Fruit fly (Drosophila melanogaster) whole organism, embryonic: ENCODE measurements around the gene LysRS.
A peak's percentile ranks its signal among the peaks of the same experiment; 100 is the strongest.

Experiments used
- Bgb ChIP-seq: fragments of 200-800 bp; sonication (Bioruptor generic); IDR thresholded peaks from 2 replicates; pipeline ENCODE4 v1.3.6; 2022; ENCODE audit warnings: missing biosample characterization, missing genetic modification characterization; ENCODE audit not compliant: partially characterized antibody
- CG10209 ChIP-seq: fragments of 200-800 bp; sonication (Bioruptor generic); optimal IDR thresholded peaks from 3 replicates; lab custom pipeline; 2017; ENCODE audit warnings: missing biosample characterization, mild to moderate bottlenecking, missing genetic modification characterization, missing genetic modification reagents
- CG13424 ChIP-seq: fragments of 200-800 bp; sonication (Bioruptor generic); optimal IDR thresholded peaks from 2 replicates; lab custom pipeline; 2019; ENCODE audit warnings: missing biosample characterization, mild to moderate bottlenecking, missing genetic modification characterization, moderate library complexity
- CG15479 ChIP-seq: fragments of 200-800 bp; sonication (Bioruptor generic); optimal IDR thresholded peaks from 3 replicates; lab custom pipeline; 2019; ENCODE audit warnings: missing biosample characterization, mild to moderate bottlenecking, missing genetic modification characterization, moderate library complexity
- CG1647 ChIP-seq: fragments of 200-800 bp; sonication (Bioruptor generic); optimal IDR thresholded peaks from 3 replicates; lab custom pipeline; 2016; ENCODE audit warnings: missing biosample characterization, missing genetic modification characterization
- CG1792 ChIP-seq: fragments of 200-800 bp; sonication (Bioruptor generic); optimal IDR thresholded peaks from 2 replicates; lab custom pipeline; 2016; ENCODE audit warnings: missing biosample characterization, missing genetic modification characterization
- CG18476 ChIP-seq: fragments of 200-800 bp; sonication (Bioruptor generic); optimal IDR thresholded peaks from 2 replicates; lab custom pipeline; 2016; ENCODE audit warnings: missing biosample characterization, mild to moderate bottlenecking, missing genetic modification characterization
- CG2712 ChIP-seq: fragments of 200-800 bp; optimal IDR thresholded peaks from 3 replicates; lab custom pipeline; 2019; ENCODE audit warnings: missing biosample characterization, mild to moderate bottlenecking, missing genetic modification characterization, moderate library complexity
- CG2875 ChIP-seq: fragments of 200-800 bp; sonication (Bioruptor generic); optimal IDR thresholded peaks from 2 replicates; lab custom pipeline; 2017; ENCODE audit warnings: missing biosample characterization, mild to moderate bottlenecking, missing genetic modification characterization, missing genetic modification reagents
- CG34422 ChIP-seq: fragments of 200-800 bp; sonication (Bioruptor generic); IDR thresholded peaks from 3 replicates; pipeline ENCODE4 v1.3.6; 2022; ENCODE audit warnings: missing biosample characterization, missing genetic modification characterization
- CG3726 ChIP-seq: fragments of 200-800 bp; sonication (Bioruptor generic); IDR thresholded peaks from 3 replicates; pipeline ENCODE4, ENCODE4 v1.3.6; 2022; ENCODE audit warnings: missing biosample characterization, missing genetic modification characterization
- CG3847 ChIP-seq: fragments of 200-800 bp; sonication (Bioruptor generic); IDR thresholded peaks from 2 replicates; pipeline ENCODE4 v1.3.6; 2022; ENCODE audit warnings: missing biosample characterization, missing genetic modification characterization
- CG5953 ChIP-seq: fragments of 200-800 bp; sonication (Bioruptor generic); IDR thresholded peaks from 2 replicates; pipeline ENCODE4 v1.3.6; 2022; ENCODE audit warnings: missing biosample characterization, missing genetic modification characterization
- CG6254 ChIP-seq: fragments of 200-800 bp; sonication (Bioruptor generic); optimal IDR thresholded peaks from 3 replicates; lab custom pipeline; 2017; ENCODE audit warnings: mild to moderate bottlenecking, missing biosample characterization, missing genetic modification reagents, missing genetic modification characterization
- CG6689 ChIP-seq: fragments of 200-800 bp; sonication (Bioruptor generic); IDR thresholded peaks from 2 replicates; pipeline ENCODE4 v1.3.6; 2022; ENCODE audit warnings: missing biosample characterization, missing genetic modification characterization
- CG9215 ChIP-seq: fragments of 200-800 bp; sonication (Bioruptor generic); IDR thresholded peaks from 2 replicates; pipeline ENCODE4 v1.3.6; 2022; ENCODE audit warnings: missing biosample characterization, missing genetic modification characterization
- E2f1 ChIP-seq: fragments of 200-800 bp; sonication (Bioruptor generic); IDR thresholded peaks from 2 replicates; pipeline ENCODE4 v1.3.6; 2022; ENCODE audit warnings: missing biosample characterization, missing genetic modification characterization
- Fer3 ChIP-seq: fragments of 200-800 bp; sonication (Bioruptor generic); optimal IDR thresholded peaks from 2 replicates; lab custom pipeline; 2018; ENCODE audit warnings: missing biosample characterization, mild to moderate bottlenecking, missing genetic modification characterization, moderate library complexity
- Hey ChIP-seq: fragments of 200-800 bp; sonication (Bioruptor generic); optimal IDR thresholded peaks from 3 replicates; lab custom pipeline; 2018; ENCODE audit warnings: missing biosample characterization, mild to moderate bottlenecking, missing genetic modification characterization
- Hr39 ChIP-seq: fragments of >200 bp; optimal IDR thresholded peaks from 2 replicates; lab custom pipeline; 2017
- Lim3 ChIP-seq: fragments of 200-800 bp; sonication (Bioruptor generic); IDR thresholded peaks from 2 replicates; pipeline ENCODE4 v1.3.6; 2022; ENCODE audit warnings: missing biosample characterization, missing genetic modification characterization
- Myb ChIP-seq: fragments of 200-800 bp; sonication (Bioruptor generic); optimal IDR thresholded peaks from 2 replicates; lab custom pipeline; 2016; ENCODE audit warnings: missing biosample characterization, missing genetic modification characterization
- Neu2 ChIP-seq: fragments of 200-800 bp; sonication (Bioruptor generic); optimal IDR thresholded peaks from 3 replicates; lab custom pipeline; 2016; ENCODE audit warnings: missing biosample characterization, missing genetic modification characterization, borderline replicate concordance
- NfI ChIP-seq: fragments of 200-800 bp; sonication (Bioruptor generic); optimal IDR thresholded peaks from 3 replicates; lab custom pipeline; 2018; ENCODE audit warnings: missing biosample characterization, mild to moderate bottlenecking, missing genetic modification characterization, moderate library complexity
- Side ChIP-seq: fragments of 200-800 bp; sonication (Bioruptor generic); optimal IDR thresholded peaks from 2 replicates; lab custom pipeline; 2016; ENCODE audit warnings: missing biosample characterization, missing genetic modification characterization
- Sry-β ChIP-seq: fragments of 200-800 bp; sonication (Bioruptor generic); optimal IDR thresholded peaks from 2 replicates; lab custom pipeline; 2018; ENCODE audit warnings: missing biosample characterization, mild to moderate bottlenecking, missing genetic modification characterization, moderate library complexity
- Tbp ChIP-seq: fragments of >200 bp; optimal IDR thresholded peaks from 2 replicates; lab custom pipeline; 2018; ENCODE audit warnings: missing biosample characterization, missing genetic modification characterization
- aop ChIP-seq: fragments of 200-800 bp; sonication (Bioruptor generic); IDR thresholded peaks from 2 replicates; pipeline ENCODE4 v1.3.6; 2022; ENCODE audit warnings: missing biosample characterization, missing genetic modification characterization
- chn ChIP-seq: fragments of 200-800 bp; sonication (Bioruptor generic); optimal IDR thresholded peaks from 2 replicates; lab custom pipeline; 2016; ENCODE audit warnings: missing biosample characterization, missing genetic modification characterization
- corto ChIP-seq: fragments of 200-800 bp; sonication (Bioruptor generic); optimal IDR thresholded peaks from 2 replicates; lab custom pipeline; 2016; ENCODE audit warnings: missing biosample characterization, mild to moderate bottlenecking, missing genetic modification characterization, moderate library complexity
- crp ChIP-seq, 2 experiments: fragments of 200-800 bp; sonication (Bioruptor generic); optimal IDR thresholded peaks; 2 replicates in 1 of 2; 3 replicates in 1 of 2; lab custom pipeline; 2017; ENCODE audit warnings: missing biosample characterization in 2 of 2, missing genetic modification characterization in 2 of 2, mild to moderate bottlenecking in 1 of 2, moderate library complexity in 1 of 2
- dysf ChIP-seq: fragments of 200-800 bp; sonication (Bioruptor generic); IDR thresholded peaks from 3 replicates; pipeline ENCODE4 v1.3.6; 2022; ENCODE audit warnings: missing biosample characterization, missing genetic modification characterization
- ewg ChIP-seq: fragments of 200-800 bp; sonication (Bioruptor generic); optimal IDR thresholded peaks from 3 replicates; lab custom pipeline; 2017; ENCODE audit warnings: mild to moderate bottlenecking, missing biosample characterization, missing genetic modification reagents, missing genetic modification characterization
- eyg ChIP-seq: fragments of 200-800 bp; sonication (Bioruptor generic); optimal IDR thresholded peaks from 3 replicates; lab custom pipeline; 2016; ENCODE audit warnings: missing biosample characterization, missing genetic modification characterization
- fd96Cb ChIP-seq: fragments of 200-800 bp; sonication (Bioruptor generic); optimal IDR thresholded peaks from 2 replicates; lab custom pipeline; 2018; ENCODE audit warnings: missing biosample characterization, mild to moderate bottlenecking, missing genetic modification characterization, moderate library complexity
- gcm ChIP-seq: fragments of 200-800 bp; sonication (Bioruptor generic); optimal IDR thresholded peaks from 2 replicates; lab custom pipeline; 2019; ENCODE audit warnings: missing biosample characterization, mild to moderate bottlenecking, missing genetic modification characterization, moderate library complexity
- ind ChIP-seq: fragments of 200-800 bp; sonication (Bioruptor generic); optimal IDR thresholded peaks from 3 replicates; lab custom pipeline; 2016; ENCODE audit warnings: missing biosample characterization, missing genetic modification characterization
- inv ChIP-seq: fragments of 200-800 bp; sonication (Bioruptor generic); IDR thresholded peaks from 2 replicates; pipeline ENCODE4 v1.3.6; 2022; ENCODE audit warnings: missing biosample characterization, missing genetic modification characterization; ENCODE audit not compliant: partially characterized antibody
- kah ChIP-seq: fragments of 200-800 bp; sonication (Bioruptor generic); optimal IDR thresholded peaks from 2 replicates; lab custom pipeline; 2018; ENCODE audit warnings: missing biosample characterization, mild to moderate bottlenecking, missing genetic modification characterization
- klu ChIP-seq: fragments of 200-800 bp; sonication (Bioruptor generic); IDR thresholded peaks from 2 replicates; pipeline ENCODE4 v1.3.6; 2022; ENCODE audit warnings: missing biosample characterization, missing genetic modification characterization
- maf-S ChIP-seq: fragments of 200-800 bp; sonication (Bioruptor generic); optimal IDR thresholded peaks from 2 replicates; lab custom pipeline; 2016; ENCODE audit warnings: missing biosample characterization, missing genetic modification characterization
- nerfin-2 ChIP-seq: fragments of 200-800 bp; sonication (Bioruptor generic); IDR thresholded peaks from 2 replicates; pipeline ENCODE4 v1.3.6; 2022; ENCODE audit warnings: missing biosample characterization, missing genetic modification characterization; ENCODE audit not compliant: partially characterized antibody
- prd ChIP-seq, 3 experiments: fragments of >200 bp in 2 of 3; fragments of 200-800 bp in 1 of 3; sonication (Bioruptor generic) in 1 of 3; optimal IDR thresholded peaks in 2 of 3; IDR thresholded peaks in 1 of 3; 2 replicates in 2 of 3; 3 replicates in 1 of 3; pipeline versions ENCODE4 v1.3.6 to Lab custom; 2017 to 2022; ENCODE audit warnings: missing biosample characterization in 1 of 3, missing genetic modification characterization in 1 of 3
- sima ChIP-seq: fragments of 200-800 bp; sonication (Bioruptor generic); optimal IDR thresholded peaks from 2 replicates; lab custom pipeline; 2016; ENCODE audit warnings: missing biosample characterization, missing genetic modification characterization
- slp2 ChIP-seq: fragments of 200-800 bp; sonication (Bioruptor generic); optimal IDR thresholded peaks from 2 replicates; lab custom pipeline; 2016; ENCODE audit warnings: missing biosample characterization, missing genetic modification characterization
- tna ChIP-seq: fragments of 200-800 bp; sonication (Bioruptor generic); IDR thresholded peaks from 2 replicates; pipeline ENCODE4 v1.3.6; 2022; ENCODE audit warnings: missing biosample characterization, missing genetic modification characterization; ENCODE audit not compliant: partially characterized antibody
- toy ChIP-seq: fragments of 200-800 bp; sonication (Bioruptor generic); IDR thresholded peaks from 2 replicates; pipeline ENCODE4 v1.3.6; 2022; ENCODE audit warnings: missing biosample characterization, missing genetic modification characterization
- trh ChIP-seq: fragments of 200-800 bp; sonication (Bioruptor generic); optimal IDR thresholded peaks from 2 replicates; lab custom pipeline; 2016; ENCODE audit warnings: missing biosample characterization, missing genetic modification characterization
- usp ChIP-seq: fragments of >200 bp; optimal IDR thresholded peaks from 2 replicates; lab custom pipeline; 2017; ENCODE audit warnings: missing biosample characterization, missing genetic modification characterization
- zfh1 ChIP-seq: fragments of 200-800 bp; sonication (Bioruptor generic); IDR thresholded peaks from 3 replicates; pipeline ENCODE4 v1.3.6; 2022; ENCODE audit warnings: missing biosample characterization, missing genetic modification characterization
- zfh2 ChIP-seq: fragments of 200-800 bp; sonication (Bioruptor generic); optimal IDR thresholded peaks from 2 replicates; lab custom pipeline; 2016; ENCODE audit warnings: missing biosample characterization, missing genetic modification characterization

LysRS gene

dm6 chrX:9650048-9650447, 41.4 kb upstream of the LysRS start (continued):
- TF ChIP-seq tna (GFP tag; lab: Robert Waterston, UW) = no peak
- peak; percentile 54 for TF ChIP-seq CG2712 (tag; lab: Kevin White, UChicago)
- peak; percentile 27 for TF ChIP-seq CG6254
- no peak for TF ChIP-seq nerfin-2 (GFP tag; lab: Robert Waterston, UW)
- TF ChIP-seq usp (GFP tag; lab: Kevin White, UChicago) = no peak
- no peak for TF ChIP-seq sima
- no peak for TF ChIP-seq kah (GFP tag; lab: Kevin White, UChicago)
- no peak for TF ChIP-seq ewg
- TF ChIP-seq CG15479 (GFP tag; lab: Kevin White, UChicago) = no peak
- TF ChIP-seq CG18476 (GFP tag; lab: Kevin White, UChicago) = no peak
- TF ChIP-seq CG10209 (GFP tag; lab: Kevin White, UChicago) = peak; percentile 19
- no peak for TF ChIP-seq toy (GFP tag; lab: Robert Waterston, UW)
- TF ChIP-seq zfh1 (GFP tag; lab: Robert Waterston, UW) = peak; percentile 69
- no peak for TF ChIP-seq aop (GFP tag; lab: Robert Waterston, UW)
- TF ChIP-seq Neu2 (GFP tag; lab: Kevin White, UChicago) = no peak
- TF ChIP-seq zfh2 (GFP tag; lab: Kevin White, UChicago) = no peak
- no peak for TF ChIP-seq prd (optimal IDR thresholded peaks at IDR 0.05; lab: Kevin White, UChicago)
- peak; percentile 64; the same call in 2 of the 3 replicates for TF ChIP-seq prd (GFP tag; IDR thresholded peaks at IDR 0.05; lab: Robert Waterston, UW)
- TF ChIP-seq gcm (GFP tag; lab: Kevin White, UChicago) = peak; percentile 27
- peak; percentile 40 for TF ChIP-seq CG13424 (tag; lab: Kevin White, UChicago)
- TF ChIP-seq Myb (GFP tag; lab: Kevin White, UChicago) = no peak
- no peak for TF ChIP-seq slp2 (GFP tag; lab: Kevin White, UChicago)
- TF ChIP-seq Lim3 (GFP tag; lab: Robert Waterston, UW) = no peak
- TF ChIP-seq Tbp (GFP tag; lab: Kevin White, UChicago) = no peak
- TF ChIP-seq trh (GFP tag; lab: Kevin White, UChicago) = no peak
- no peak for TF ChIP-seq Bgb
- TF ChIP-seq ind (GFP tag; lab: Kevin White, UChicago) = peak; percentile 15
- TF ChIP-seq Sry-β (GFP tag; lab: Kevin White, UChicago) = no peak
- peak; percentile 19 for TF ChIP-seq chn
- no peak for TF ChIP-seq maf-S (GFP tag; lab: Kevin White, UChicago)
- TF ChIP-seq CG6689 (GFP tag; lab: Robert Waterston, UW) = peak; percentile 57
- TF ChIP-seq fd96Cb = peak; percentile 57
- peak; percentile 9 for TF ChIP-seq NfI (GFP tag; lab: Kevin White, UChicago)
- peak; percentile 6 for TF ChIP-seq Side (GFP tag; lab: Kevin White, UChicago)
- no peak for TF ChIP-seq corto (GFP tag; lab: Kevin White, UChicago)
- TF ChIP-seq klu = no peak
- TF ChIP-seq CG3726 = no peak
- no peak for TF ChIP-seq CG5953 (GFP tag; lab: Robert Waterston, UW)
- no peak for TF ChIP-seq CG1792
- TF ChIP-seq Fer3 (tag; lab: Kevin White, UChicago) = no peak
- no peak for TF ChIP-seq Hr39 (lab: Kevin White, UChicago)
- no peak for TF ChIP-seq CG9215
- no peak for TF ChIP-seq Hey (tag; lab: Kevin White, UChicago)
- peak; percentile 50; the same call in 1 of the 3 replicates for TF ChIP-seq dysf
- no peak for TF ChIP-seq crp (GFP tag; optimal IDR thresholded peaks at IDR 0.05; lab: Kevin White, UChicago)
- TF ChIP-seq inv = no peak
- peak; percentile 8 for TF ChIP-seq CG2875
- no peak for TF ChIP-seq CG3847
- no peak; the same call in 2 of the 3 replicates for TF ChIP-seq CG34422
- no peak for TF ChIP-seq CG1647 (GFP tag; lab: Kevin White, UChicago)
- TF ChIP-seq E2f1 (GFP tag; lab: Robert Waterston, UW) = no peak
- TF ChIP-seq eyg (GFP tag; lab: Kevin White, UChicago) = no peak
